Worm (Caenorhabditis elegans) whole organism, mixed stage, embryonic: Measurements from ENCODE around the gene F52C6.4.
"Not testable (repeated sequence)": the region's sequence is repeated elsewhere in the genome, so short reads cannot be mapped to it uniquely, and the experiment has no call there.

Experiments used
- ceh-39 ChIP-seq: fragments of 150-350 bp; optimal IDR thresholded peaks from 2 replicates; lab custom pipeline; 2014; ENCODE audit warnings: missing biosample characterization, missing genetic modification characterization
- elt-1 ChIP-seq: sonication (generic microtip); optimal IDR thresholded peaks from 2 replicates; lab custom pipeline; 2017; ENCODE audit warnings: missing genetic modification characterization, mild to moderate bottlenecking, missing compliant biosample characterization, antibody characterized with exemption, moderate library complexity, borderline replicate concordance; ENCODE audit not compliant: insufficient read depth
- elt-3 ChIP-seq: fragments of 150-350 bp; optimal IDR thresholded peaks from 2 replicates; lab custom pipeline; 2014; ENCODE audit warnings: missing biosample characterization, missing genetic modification characterization
- lin-13 ChIP-seq: fragments of 150-350 bp; optimal IDR thresholded peaks from 2 replicates; lab custom pipeline; 2014; ENCODE audit warnings: missing biosample characterization, missing genetic modification characterization
- mls-2 ChIP-seq: sonication (generic microtip); optimal IDR thresholded peaks from 2 replicates; lab custom pipeline; 2016; ENCODE audit warnings: mild to moderate bottlenecking, missing genetic modification characterization, moderate library complexity, missing compliant biosample characterization
- nhr-237 ChIP-seq: fragments of 150-350 bp; optimal IDR thresholded peaks from 2 replicates; lab custom pipeline; 2014; ENCODE audit warnings: missing biosample characterization, missing genetic modification characterization
- nhr-28 ChIP-seq: fragments of 150-350 bp; optimal IDR thresholded peaks from 2 replicates; lab custom pipeline; 2014; ENCODE audit warnings: missing biosample characterization, missing genetic modification characterization
- nhr-76 ChIP-seq: sonication (generic microtip); optimal IDR thresholded peaks from 2 replicates; lab custom pipeline; 2017; ENCODE audit warnings: missing biosample characterization, missing genetic modification characterization
- pha-4 ChIP-seq: fragments of 150-350 bp; optimal IDR thresholded peaks from 2 replicates; lab custom pipeline; 2018; ENCODE audit warnings: missing biosample characterization, missing genetic modification reagents, missing genetic modification characterization
- sptf-1 ChIP-seq: sonication (generic microtip); optimal IDR thresholded peaks from 2 replicates; lab custom pipeline; 2017; ENCODE audit warnings: mild to moderate bottlenecking, missing genetic modification characterization, moderate library complexity, missing compliant biosample characterization
- unc-39 ChIP-seq: fragments of 150-350 bp; optimal IDR thresholded peaks from 2 replicates; lab custom pipeline; 2014; ENCODE audit warnings: missing biosample characterization, missing genetic modification characterization
- unc-62 ChIP-seq: fragments of 150-350 bp; optimal IDR thresholded peaks from 2 replicates; lab custom pipeline; 2014; ENCODE audit warnings: missing biosample characterization, missing genetic modification reagents, missing genetic modification characterization
- zip-8 ChIP-seq: fragments of 150-350 bp; optimal IDR thresholded peaks from 2 replicates; lab custom pipeline; 2014; ENCODE audit warnings: missing biosample characterization, missing genetic modification characterization

DNA sequence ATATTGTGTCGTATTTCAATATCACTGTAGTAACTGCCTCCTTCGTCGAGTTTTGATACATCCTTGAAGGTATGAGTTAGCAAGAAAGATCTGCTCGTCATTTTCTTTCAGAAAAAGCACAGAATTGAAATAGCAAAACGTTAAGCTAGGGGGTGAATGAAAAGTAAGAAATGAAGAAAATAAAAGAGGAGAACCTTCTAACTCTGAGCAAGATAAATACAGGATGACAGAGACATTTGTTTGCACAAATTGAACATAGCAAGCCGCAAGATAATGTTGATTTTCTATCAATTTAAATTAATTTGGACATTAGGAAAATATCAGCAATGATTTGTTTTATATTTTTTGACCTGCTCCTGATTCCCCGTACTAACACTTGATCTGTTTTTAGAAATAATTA lies 32.6 kb downstream of the F52C6.4 start, which contains the start of gene math-49:
- not testable (repeated sequence) for TF ChIP-seq elt-3 (tag; lab: Kevin White, UChicago); elt-1 (tag; lab: Kevin White, UChicago); lin-13 (tag; lab: Kevin White, UChicago); sptf-1 (tag; lab: Kevin White, UChicago); pha-4 (tag; lab: Kevin White, UChicago); ceh-39 (tag; lab: Kevin White, UChicago); mls-2 (tag; lab: Kevin White, UChicago); nhr-76 (tag; lab: Kevin White, UChicago); unc-62 (GFP tag; lab: Kevin White, UChicago); unc-39 (tag; lab: Kevin White, UChicago); zip-8 (tag; lab: Kevin White, UChicago); nhr-237; nhr-28 (tag; lab: Kevin White, UChicago)
